Worm (Caenorhabditis elegans) whole organism, mixed stage, embryonic: ENCODE data around the gene math-34.
"Not testable (repeated sequence)": the region's sequence is repeated elsewhere in the genome, so short reads cannot be mapped to it uniquely, and the experiment has no call there.

Experiments
- elt-3 ChIP-seq: fragments of 150-350 bp; optimal IDR thresholded peaks from 2 replicates; lab custom pipeline; 2014; ENCODE audit warnings: missing biosample characterization, missing genetic modification characterization
- unc-39 ChIP-seq: fragments of 150-350 bp; optimal IDR thresholded peaks from 2 replicates; lab custom pipeline; 2014; ENCODE audit warnings: missing biosample characterization, missing genetic modification characterization
- ztf-11 ChIP-seq: fragments of 150-350 bp; optimal IDR thresholded peaks from 2 replicates; lab custom pipeline; 2014; ENCODE audit warnings: missing biosample characterization, missing genetic modification characterization

DNA sequence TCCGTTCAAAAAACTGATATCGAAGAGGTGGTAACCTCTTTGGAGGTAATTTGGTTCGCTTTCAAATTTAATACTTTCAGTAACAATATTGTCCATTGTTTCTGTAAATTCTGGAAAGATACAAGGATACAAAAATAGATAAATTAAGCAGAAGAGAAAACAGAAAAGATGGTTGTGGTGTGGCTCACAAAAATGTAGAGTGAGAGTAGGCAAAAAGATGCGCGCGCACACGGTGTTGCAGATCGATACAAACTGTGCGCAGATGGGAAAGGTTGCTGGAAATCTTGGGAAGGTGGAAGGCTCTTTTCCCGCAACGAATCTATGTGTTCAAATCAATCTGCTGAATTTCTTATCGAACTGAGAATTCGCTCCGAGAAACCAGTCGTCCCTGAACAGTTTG, 4.1 kb upstream of the math-34 start, which contains the start of gene btb-11:
- not testable (repeated sequence) for TF ChIP-seq ztf-11, unc-39, elt-3 (tag; lab: Kevin White, UChicago)
